Fruit fly (Drosophila melanogaster): ENCODE results near the gene CG3191.

CG3191 gene

DNA sequence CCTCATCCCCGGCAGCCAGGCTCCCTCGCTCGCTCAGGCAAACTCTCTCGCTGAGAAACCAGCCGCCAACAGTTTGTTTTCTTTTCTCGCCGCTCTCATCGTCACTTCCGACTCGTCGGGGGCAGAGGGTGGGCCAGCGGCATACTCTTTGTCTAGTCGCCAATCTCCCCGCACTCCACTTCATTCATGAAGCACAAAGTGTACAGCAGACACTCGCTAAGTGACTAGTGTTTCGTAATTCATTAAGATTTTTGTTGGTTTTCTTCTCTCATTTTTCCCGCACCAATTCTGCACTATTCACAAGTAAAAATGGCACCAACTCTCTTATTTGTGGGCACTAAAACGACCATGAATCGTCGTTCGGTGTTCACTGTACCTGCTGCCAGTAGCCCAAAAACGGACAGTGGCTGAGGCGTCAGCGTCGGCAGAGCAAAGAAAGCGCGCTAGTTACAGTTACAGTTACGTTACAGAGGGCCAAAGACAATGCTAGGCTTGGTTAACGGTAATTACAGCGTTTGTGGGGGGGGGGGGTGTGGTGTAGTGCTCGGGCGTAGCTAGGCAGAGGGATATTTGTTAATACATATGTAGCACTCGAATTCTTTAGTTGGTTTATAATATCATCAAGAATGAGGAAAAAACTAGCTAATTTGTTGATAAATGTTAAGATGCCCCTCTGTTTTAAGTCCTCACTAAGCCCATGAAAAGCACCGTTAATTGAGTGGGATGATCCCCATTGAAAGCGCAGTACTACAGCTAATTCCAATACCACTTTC lies 45.8 kb upstream of the CG3191 start (continued):
- TF ChIP-seq CG13296 (GFP tag; optimal IDR thresholded peaks at IDR 0.05) = peak; percentile 97
- TF ChIP-seq pb (GFP tag; optimal IDR thresholded peaks at IDR 0.05) = peak; percentile 99
- TF ChIP-seq org-1 (GFP tag; optimal IDR thresholded peaks at IDR 0.05) = peak; percentile 99
- peak; percentile 95 for TF ChIP-seq CG13775 (GFP tag; optimal IDR thresholded peaks at IDR 0.05)
- peak; percentile 94 for TF ChIP-seq rib (GFP tag; IDR thresholded peaks at IDR 0.05)
- TF ChIP-seq Ets65A (GFP tag) = peak; percentile 100
- TF ChIP-seq B-H1 (GFP tag; IDR thresholded peaks at IDR 0.05) = peak; percentile 97
- no peak for TF ChIP-seq ato (GFP tag; IDR thresholded peaks at IDR 0.05; ENCODE audit: partially characterized antibody)
- no peak for TF ChIP-seq yki (optimal IDR thresholded peaks at IDR 0.05)
- TF ChIP-seq CG2129 (GFP tag; IDR thresholded peaks at IDR 0.05; ENCODE audit: partially characterized antibody) = no peak
- TF ChIP-seq CG11560 (tag; IDR thresholded peaks at IDR 0.05) = peak; percentile 92
- TF ChIP-seq ken (GFP tag; IDR thresholded peaks at IDR 0.05) = peak; percentile 99
- TF ChIP-seq dmrt99B (tag; optimal IDR thresholded peaks at IDR 0.05) = peak; percentile 99
- peak; percentile 99 for TF ChIP-seq CG8089 (GFP tag; optimal IDR thresholded peaks at IDR 0.05)
- peak; percentile 88 for TF ChIP-seq Jarid2 (GFP tag; optimal IDR thresholded peaks at IDR 0.05)
- peak; percentile 89 for TF ChIP-seq CG11696 (GFP tag; IDR thresholded peaks at IDR 0.05)
- peak; percentile 98 for TF ChIP-seq Blimp-1 (GFP tag; optimal IDR thresholded peaks at IDR 0.05)
- peak; percentile 99 for TF ChIP-seq ATbp (GFP tag; optimal IDR thresholded peaks at IDR 0.05)
- peak; percentile 98 for TF ChIP-seq CG4820 (GFP tag; optimal IDR thresholded peaks at IDR 0.05)
- TF ChIP-seq chif (GFP tag; optimal IDR thresholded peaks at IDR 0.05) = peak; percentile 99
- TF ChIP-seq CG7357 (GFP tag; IDR thresholded peaks at IDR 0.05) = peak; percentile 93
- peak; percentile 97 for TF ChIP-seq MTF-1 (GFP tag; optimal IDR thresholded peaks at IDR 0.05; ENCODE audit: borderline replicate concordance)
- TF ChIP-seq Gsc (GFP tag; IDR thresholded peaks at IDR 0.05) = peak; percentile 95
- TF ChIP-seq ind (GFP tag; optimal IDR thresholded peaks at IDR 0.05) = peak; percentile 99
- TF ChIP-seq Atf-2 (GFP tag; optimal IDR thresholded peaks at IDR 0.05) = peak; percentile 98
- TF ChIP-seq cato (GFP tag; optimal IDR thresholded peaks at IDR 0.05; ENCODE audit: borderline replicate concordance) = peak; percentile 98
- TF ChIP-seq inv (GFP tag; IDR thresholded peaks at IDR 0.05; ENCODE audit: partially characterized antibody) = no peak
- no peak for TF ChIP-seq pita (GFP tag; optimal IDR thresholded peaks at IDR 0.05)
- TF ChIP-seq Kr (GFP tag; optimal IDR thresholded peaks at IDR 0.05) = peak; percentile 59
- peak; percentile 87 for TF ChIP-seq E2f2 (GFP tag; IDR thresholded peaks at IDR 0.05)
- peak; percentile 99 for TF ChIP-seq CG4617 (GFP tag; optimal IDR thresholded peaks at IDR 0.05; ENCODE audit: borderline replicate concordance)
- TF ChIP-seq CG2116 (GFP tag; optimal IDR thresholded peaks at IDR 0.05) = peak; percentile 84
- TF ChIP-seq mld (GFP tag; IDR thresholded peaks at IDR 0.05; ENCODE audit: partially characterized antibody) = no peak
- TF ChIP-seq btn (GFP tag; optimal IDR thresholded peaks at IDR 0.05) = peak; percentile 98
- peak; percentile 98 for TF ChIP-seq CG4730 (GFP tag; IDR thresholded peaks at IDR 0.05)
- peak; percentile 72 for TF ChIP-seq bigmax (GFP tag; optimal IDR thresholded peaks at IDR 0.05)
- peak; percentile 98 for TF ChIP-seq HHEX (GFP tag; optimal IDR thresholded peaks at IDR 0.05)
- TF ChIP-seq CG15011 (GFP tag; optimal IDR thresholded peaks at IDR 0.05) = peak; percentile 96
- peak; percentile 98 for TF ChIP-seq CG10209 (GFP tag; optimal IDR thresholded peaks at IDR 0.05)
- TF ChIP-seq CG13424 (tag; optimal IDR thresholded peaks at IDR 0.05) = peak; percentile 98
- TF ChIP-seq tin (GFP tag; optimal IDR thresholded peaks at IDR 0.05) = peak; percentile 99
- peak; percentile 98 for TF ChIP-seq MBD-R2 (GFP tag; IDR thresholded peaks at IDR 0.05)
- peak; percentile 98 for TF ChIP-seq fu2 (GFP tag; optimal IDR thresholded peaks at IDR 0.05)
- TF ChIP-seq CG6791 (GFP tag; IDR thresholded peaks at IDR 0.05; ENCODE audit: partially characterized antibody) = no peak
- peak; percentile 98 for TF ChIP-seq H15 (GFP tag; IDR thresholded peaks at IDR 0.05)
- peak; percentile 98 for TF ChIP-seq Mad (GFP tag; optimal IDR thresholded peaks at IDR 0.05)
- peak; percentile 21 for TF ChIP-seq pfk (GFP tag; optimal IDR thresholded peaks at IDR 0.05)
- peak; percentile 99 for TF ChIP-seq pum (GFP tag; optimal IDR thresholded peaks at IDR 0.05)
- TF ChIP-seq Oli (tag; optimal IDR thresholded peaks at IDR 0.05) = peak; percentile 99

All from whole organism, embryonic.